Worm (Caenorhabditis elegans) whole organism, L4 larva: ENCODE measurements around the gene evl-14.

Source experiments
- egl-27 ChIP-seq: sonication (generic microtip); optimal IDR thresholded peaks from 3 replicates; lab custom pipeline; 2017; ENCODE audit warnings: missing biosample characterization, missing genetic modification reagents, missing genetic modification characterization
- egl-43 ChIP-seq: fragments of 200-800 bp; sonication (Bioruptor generic); IDR thresholded peaks from 2 replicates; pipeline ENCODE4 v1.3.6; 2022; ENCODE audit warnings: missing genetic modification reagents, missing genetic modification characterization, missing compliant biosample characterization
- fkh-10 ChIP-seq: fragments of 150-350 bp; optimal IDR thresholded peaks from 2 replicates; lab custom pipeline; 2014; ENCODE audit warnings: missing biosample characterization, missing genetic modification reagents, missing genetic modification characterization
- hif-1 ChIP-seq, 2 experiments: sonication (generic microtip); optimal IDR thresholded peaks; 2 replicates each; lab custom pipeline; 2016 to 2017; ENCODE audit warnings: missing compliant biosample characterization in 2 of 2, missing genetic modification characterization in 2 of 2, missing genetic modification reagents in 2 of 2, missing genotype in 2 of 2, mild to moderate bottlenecking in 1 of 2
- hlh-11 ChIP-seq: fragments of 200-800 bp; sonication (Bioruptor generic); optimal IDR thresholded peaks from 2 replicates; lab custom pipeline; 2018; ENCODE audit warnings: mild to moderate bottlenecking, missing genetic modification characterization, missing compliant biosample characterization
- lin-15B ChIP-seq: fragments of 150-350 bp; sonication (generic microtip); optimal IDR thresholded peaks from 3 replicates; lab custom pipeline; 2014; ENCODE audit warnings: missing biosample characterization, missing genetic modification characterization
- lsy-2 ChIP-seq, 2 experiments: fragments of 150-350 bp in 1 of 2; sonication (generic microtip) in 1 of 2; optimal IDR thresholded peaks; 2 replicates each; lab custom pipeline; 2014 to 2017; ENCODE audit warnings: missing biosample characterization in 2 of 2, missing genetic modification characterization in 2 of 2
- mdl-1 ChIP-seq, 2 experiments: fragments of 150-350 bp in 1 of 2; sonication (generic microtip) in 1 of 2; optimal IDR thresholded peaks; 2 replicates each; lab custom pipeline; 2014 to 2017; ENCODE audit warnings: missing biosample characterization in 2 of 2, missing genetic modification characterization in 2 of 2
- nhr-25 ChIP-seq: sonication (generic microtip); optimal IDR thresholded peaks from 2 replicates; lab custom pipeline; 2017; ENCODE audit warnings: missing genetic modification characterization, mild to moderate bottlenecking, missing compliant biosample characterization, antibody characterized with exemption, moderate library complexity, borderline replicate concordance; ENCODE audit not compliant: insufficient read depth
- snpc-1.2 ChIP-seq: fragments of 200-800 bp; sonication (Bioruptor generic); IDR thresholded peaks from 2 replicates; pipeline ENCODE4 v1.3.6; 2022; ENCODE audit warnings: missing genetic modification reagents, missing genetic modification characterization, missing compliant biosample characterization
- snpc-4 ChIP-seq: fragments of 150-350 bp; optimal IDR thresholded peaks from 2 replicates; lab custom pipeline; 2014; ENCODE audit warnings: missing biosample characterization, missing genetic modification characterization
- unc-62 ChIP-seq, 3 experiments: fragments of 150-350 bp in 1 of 3; sonication (generic microtip); optimal IDR thresholded peaks in 2 of 3; peaks in 1 of 3; 1 replicate in 1 of 3; 2 replicates in 2 of 3; lab custom pipeline; 2014 to 2017; ENCODE audit warnings: missing biosample characterization in 3 of 3, missing genetic modification characterization in 3 of 3, missing genetic modification reagents in 3 of 3, missing genotype in 1 of 3
- zip-11 ChIP-seq: fragments of 200-800 bp; sonication (Bioruptor generic); IDR thresholded peaks from 2 replicates; pipeline ENCODE4 v1.3.6; 2022; ENCODE audit warnings: missing genetic modification characterization, missing compliant biosample characterization

DNA sequence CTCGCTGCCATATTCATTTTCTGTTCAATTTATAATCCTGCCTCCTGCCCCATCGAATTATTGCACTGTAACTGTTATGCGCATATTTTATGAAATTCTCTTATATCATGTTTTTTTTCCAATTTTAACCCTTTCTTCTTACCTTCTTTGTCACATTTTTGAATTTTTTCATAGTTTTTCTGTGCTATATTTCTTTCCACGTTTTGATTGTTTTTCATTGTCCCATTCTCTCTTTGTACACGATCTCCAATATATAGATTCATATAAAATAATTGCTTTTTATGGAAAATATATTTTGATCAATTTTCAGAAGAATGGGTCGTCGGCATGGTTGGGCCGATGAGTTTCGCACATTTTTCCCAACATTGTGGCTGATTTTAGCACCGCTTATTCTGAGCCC lies 36.9 kb upstream of the evl-14 start, which contains the start of gene B0285.6:
- TF ChIP-seq egl-27 (tag; lab: Kevin White, UChicago) (no peak), lsy-2 (tag; optimal IDR thresholded peaks at IDR 0.05; lab: Kevin White, UChicago) (no peak), mdl-1 (tag; optimal IDR thresholded peaks at IDR 0.05; lab: Kevin White, UChicago) (no peak), snpc-1.2 (no peak), zip-11 (GFP tag; lab: Robert Waterston, UW) (no peak), lin-15B (no peak), nhr-25 (tag; lab: Kevin White, UChicago) (no peak), hif-1 (tag; optimal IDR thresholded peaks at IDR 0.05; lab: Kevin White, UChicago) (no peak), hlh-11 (tag; lab: Kevin White, UChicago) (no peak), egl-43 (GFP tag; lab: Robert Waterston, UW) (no peak), fkh-10 (GFP tag; lab: Kevin White, UChicago) (no peak), unc-62 (GFP tag; optimal IDR thresholded peaks at IDR 0.05 in 1 of 2; lab: Kevin White, UChicago) (no peak), unc-62 (tag; optimal IDR thresholded peaks at IDR 0.05; lab: Kevin White, UChicago) (no peak), snpc-4 (tag; lab: Kevin White, UChicago) (no peak)
